Fruit fly (Drosophila melanogaster) whole organism, embryonic: ENCODE data around the gene rols.

Source experiments
- Antp ChIP-seq: fragments of 200-800 bp; sonication (Bioruptor generic); optimal IDR thresholded peaks from 3 replicates; lab custom pipeline; 2016; ENCODE audit warnings: missing biosample characterization, missing genetic modification characterization
- Bdp1 ChIP-seq: fragments of 200-800 bp; sonication (Bioruptor generic); optimal IDR thresholded peaks from 3 replicates; lab custom pipeline; 2016; ENCODE audit warnings: missing biosample characterization, missing genetic modification characterization
- Bteb2 ChIP-seq: fragments of 200-800 bp; sonication (Bioruptor generic); optimal IDR thresholded peaks from 2 replicates; lab custom pipeline; 2016; ENCODE audit warnings: missing biosample characterization, missing genetic modification characterization
- C15 ChIP-seq: fragments of 200-800 bp; sonication (Bioruptor generic); IDR thresholded peaks from 3 replicates; pipeline ENCODE4 v1.3.6; 2022; ENCODE audit warnings: missing biosample characterization, missing genetic modification characterization
- CG15479 ChIP-seq: fragments of 200-800 bp; sonication (Bioruptor generic); optimal IDR thresholded peaks from 3 replicates; lab custom pipeline; 2019; ENCODE audit warnings: missing biosample characterization, mild to moderate bottlenecking, missing genetic modification characterization, moderate library complexity
- CG15601 ChIP-seq: fragments of 200-800 bp; sonication (Bioruptor generic); optimal IDR thresholded peaks from 3 replicates; lab custom pipeline; 2019; ENCODE audit warnings: missing biosample characterization, mild to moderate bottlenecking, missing genetic modification characterization, moderate library complexity
- CG16863 ChIP-seq: fragments of 200-800 bp; sonication (Bioruptor generic); optimal IDR thresholded peaks from 3 replicates; lab custom pipeline; 2016; ENCODE audit warnings: missing biosample characterization, missing genetic modification characterization
- CG17385 ChIP-seq: fragments of 200-800 bp; sonication (Bioruptor generic); optimal IDR thresholded peaks from 3 replicates; lab custom pipeline; 2018; ENCODE audit warnings: missing biosample characterization, mild to moderate bottlenecking, missing genetic modification characterization
- CG17612 ChIP-seq: fragments of 200-800 bp; sonication (Bioruptor generic); IDR thresholded peaks from 2 replicates; pipeline ENCODE4 v1.3.6; 2022; ENCODE audit warnings: missing biosample characterization, missing genetic modification characterization
- CG18262 ChIP-seq: fragments of 200-800 bp; optimal IDR thresholded peaks from 3 replicates; lab custom pipeline; 2019; ENCODE audit warnings: missing biosample characterization, mild to moderate bottlenecking, missing genetic modification characterization, moderate library complexity
- CG30020 ChIP-seq: fragments of 200-800 bp; optimal IDR thresholded peaks from 2 replicates; lab custom pipeline; 2019; ENCODE audit warnings: missing biosample characterization, mild to moderate bottlenecking, missing genetic modification characterization, moderate library complexity
- CG34376 ChIP-seq: fragments of 200-800 bp; sonication (Bioruptor generic); optimal IDR thresholded peaks from 2 replicates; lab custom pipeline; 2018; ENCODE audit warnings: missing biosample characterization, mild to moderate bottlenecking, missing genetic modification characterization
- CHES-1-like ChIP-seq: fragments of 200-800 bp; sonication (Bioruptor generic); optimal IDR thresholded peaks from 2 replicates; lab custom pipeline; 2016; ENCODE audit warnings: missing biosample characterization, missing genetic modification characterization
- CTCF ChIP-seq: fragments of 200-800 bp; sonication (Bioruptor generic); optimal IDR thresholded peaks from 2 replicates; lab custom pipeline; 2017; ENCODE audit warnings: missing biosample characterization, mild to moderate bottlenecking, missing genetic modification characterization, moderate library complexity
- D ChIP-seq, 2 experiments: fragments of 200-800 bp in 1 of 2; fragments of >200 bp in 1 of 2; sonication (Bioruptor generic) in 1 of 2; optimal IDR thresholded peaks; 2 replicates in 1 of 2; 3 replicates in 1 of 2; lab custom pipeline; 2017; ENCODE audit warnings: mild to moderate bottlenecking in 1 of 2, missing biosample characterization in 1 of 2, missing genetic modification characterization in 1 of 2, missing genetic modification reagents in 1 of 2
- Dbx ChIP-seq: fragments of 200-800 bp; sonication (Bioruptor generic); IDR thresholded peaks from 3 replicates; pipeline ENCODE4 v1.3.6; 2022; ENCODE audit warnings: missing biosample characterization, missing genetic modification characterization
- Elba2 ChIP-seq: fragments of 200-800 bp; sonication (Bioruptor generic); optimal IDR thresholded peaks from 3 replicates; lab custom pipeline; 2016; ENCODE audit warnings: missing biosample characterization, missing genetic modification characterization
- GATAe ChIP-seq: fragments of 200-800 bp; sonication (Bioruptor generic); conservative IDR thresholded peaks from 2 replicates; pipeline ENCODE4 v1.3.6; 2022; ENCODE audit warnings: missing biosample characterization, missing genetic modification characterization
- Kr ChIP-seq: fragments of 200-800 bp; sonication (Bioruptor generic); optimal IDR thresholded peaks from 2 replicates; lab custom pipeline; 2017; ENCODE audit warnings: missing biosample characterization, mild to moderate bottlenecking, missing genetic modification characterization
- Mad ChIP-seq: fragments of 200-800 bp; sonication (Bioruptor generic); optimal IDR thresholded peaks from 2 replicates; lab custom pipeline; 2016; ENCODE audit warnings: missing biosample characterization, missing genetic modification characterization
- Max ChIP-seq: fragments of 200-800 bp; sonication (Bioruptor generic); optimal IDR thresholded peaks from 2 replicates; lab custom pipeline; 2016; ENCODE audit warnings: missing biosample characterization, mild to moderate bottlenecking, missing genetic modification characterization
- Meics ChIP-seq: fragments of 200-800 bp; sonication (Bioruptor generic); optimal IDR thresholded peaks from 2 replicates; lab custom pipeline; 2017; ENCODE audit warnings: missing biosample characterization, mild to moderate bottlenecking, missing genetic modification characterization
- Rfx ChIP-seq: fragments of 200-800 bp; sonication (Bioruptor generic); IDR thresholded peaks from 2 replicates; pipeline ENCODE4 v1.3.6; 2022; ENCODE audit warnings: missing biosample characterization, missing genetic modification characterization
- Sry-β ChIP-seq: fragments of 200-800 bp; sonication (Bioruptor generic); optimal IDR thresholded peaks from 2 replicates; lab custom pipeline; 2018; ENCODE audit warnings: missing biosample characterization, mild to moderate bottlenecking, missing genetic modification characterization, moderate library complexity
- Stat92E ChIP-seq, 3 experiments: fragments of >200 bp in 2 of 3; fragments of 200-800 bp in 1 of 3; sonication (Bioruptor generic) in 1 of 3; optimal IDR thresholded peaks; 2 replicates each; lab custom pipeline; 2017 to 2019; ENCODE audit warnings: missing biosample characterization in 3 of 3, missing genetic modification characterization in 3 of 3, mild to moderate bottlenecking in 1 of 3, moderate library complexity in 1 of 3
- abd-A ChIP-seq: fragments of 200-800 bp; sonication (Bioruptor generic); optimal IDR thresholded peaks from 3 replicates; lab custom pipeline; 2019; ENCODE audit warnings: missing biosample characterization, mild to moderate bottlenecking, missing genetic modification characterization, moderate library complexity
- ac ChIP-seq: fragments of 200-800 bp; sonication (Bioruptor generic); optimal IDR thresholded peaks from 3 replicates; lab custom pipeline; 2017; ENCODE audit warnings: missing biosample characterization, mild to moderate bottlenecking, missing genetic modification characterization
- amos ChIP-seq: fragments of 200-800 bp; sonication (Bioruptor generic); IDR thresholded peaks from 2 replicates; pipeline ENCODE4 v1.3.6; 2022; ENCODE audit warnings: missing biosample characterization, missing genetic modification characterization; ENCODE audit not compliant: partially characterized antibody
- ase ChIP-seq: fragments of 200-800 bp; sonication (Bioruptor generic); IDR thresholded peaks from 3 replicates; pipeline ENCODE4 v1.3.6; 2022; ENCODE audit warnings: missing biosample characterization, missing genetic modification characterization
- da ChIP-seq: fragments of 200-800 bp; sonication (Bioruptor generic); optimal IDR thresholded peaks from 2 replicates; lab custom pipeline; 2016; ENCODE audit warnings: missing biosample characterization, missing genetic modification characterization
- esg ChIP-seq: fragments of 200-800 bp; sonication (Bioruptor generic); conservative IDR thresholded peaks from 2 replicates; pipeline ENCODE4 v1.3.6; 2022; ENCODE audit warnings: missing biosample characterization, missing genetic modification characterization
- exex ChIP-seq: fragments of 200-800 bp; sonication (Bioruptor generic); optimal IDR thresholded peaks from 4 replicates; lab custom pipeline; 2018; ENCODE audit warnings: missing biosample characterization, mild to moderate bottlenecking, missing genetic modification characterization, moderate library complexity
- gem ChIP-seq: fragments of 200-800 bp; sonication (Bioruptor generic); optimal IDR thresholded peaks from 2 replicates; lab custom pipeline; 2019; ENCODE audit warnings: missing biosample characterization, mild to moderate bottlenecking, missing genetic modification characterization, moderate library complexity
- grau ChIP-seq: fragments of 200-800 bp; optimal IDR thresholded peaks from 3 replicates; lab custom pipeline; 2019; ENCODE audit warnings: missing biosample characterization, mild to moderate bottlenecking, missing genetic modification characterization, moderate library complexity
- gt ChIP-seq: fragments of 200-800 bp; sonication (Bioruptor generic); IDR thresholded peaks from 2 replicates; pipeline ENCODE4 v1.3.6; 2022; ENCODE audit warnings: missing biosample characterization, missing genetic modification characterization
- inv ChIP-seq: fragments of 200-800 bp; sonication (Bioruptor generic); IDR thresholded peaks from 2 replicates; pipeline ENCODE4 v1.3.6; 2022; ENCODE audit warnings: missing biosample characterization, missing genetic modification characterization; ENCODE audit not compliant: partially characterized antibody
- lmd ChIP-seq: fragments of 200-800 bp; sonication (Bioruptor generic); IDR thresholded peaks from 2 replicates; pipeline ENCODE4 v1.3.6; 2022; ENCODE audit warnings: missing biosample characterization, missing genetic modification characterization
- luna ChIP-seq: fragments of 200-800 bp; sonication (Bioruptor generic); optimal IDR thresholded peaks from 2 replicates; lab custom pipeline; 2016; ENCODE audit warnings: missing biosample characterization, missing genetic modification characterization
- nmo ChIP-seq: fragments of 200-800 bp; sonication (Bioruptor generic); optimal IDR thresholded peaks from 2 replicates; lab custom pipeline; 2018; ENCODE audit warnings: missing biosample characterization, mild to moderate bottlenecking, missing genetic modification characterization, moderate library complexity
- nom ChIP-seq: fragments of 200-800 bp; sonication (Bioruptor generic); optimal IDR thresholded peaks from 2 replicates; lab custom pipeline; 2017; ENCODE audit warnings: missing biosample characterization, missing genetic modification characterization, mild to moderate bottlenecking, moderate library complexity, missing genetic modification reagents
- peb ChIP-seq: fragments of 200-800 bp; sonication (Bioruptor generic); IDR thresholded peaks from 2 replicates; pipeline ENCODE4 v1.3.6; 2022; ENCODE audit warnings: missing biosample characterization, missing genetic modification characterization
- rib ChIP-seq: fragments of 200-800 bp; sonication (Bioruptor generic); IDR thresholded peaks from 2 replicates; pipeline ENCODE4 v1.3.6; 2022; ENCODE audit warnings: missing biosample characterization, missing genetic modification characterization
- sim ChIP-seq: fragments of 200-800 bp; sonication (Bioruptor generic); IDR thresholded peaks from 2 replicates; pipeline ENCODE4 v1.3.6; 2022; ENCODE audit warnings: missing biosample characterization, missing genetic modification characterization
- so ChIP-seq: fragments of 200-800 bp; sonication (Bioruptor generic); IDR thresholded peaks from 3 replicates; pipeline ENCODE4 v1.3.6; 2022; ENCODE audit warnings: missing biosample characterization, missing genetic modification characterization
- sqz ChIP-seq: fragments of 200-800 bp; sonication (Bioruptor generic); optimal IDR thresholded peaks from 3 replicates; lab custom pipeline; 2018; ENCODE audit warnings: missing biosample characterization, mild to moderate bottlenecking, missing genetic modification characterization
- ssp ChIP-seq: fragments of 200-800 bp; sonication (Bioruptor generic); IDR thresholded peaks from 2 replicates; pipeline ENCODE4 v1.3.6; 2022; ENCODE audit warnings: missing biosample characterization, missing genetic modification characterization
- sug ChIP-seq: fragments of 200-800 bp; optimal IDR thresholded peaks from 2 replicates; lab custom pipeline; 2019; ENCODE audit warnings: missing biosample characterization, mild to moderate bottlenecking, missing genetic modification characterization, moderate library complexity
- trh ChIP-seq: fragments of 200-800 bp; sonication (Bioruptor generic); optimal IDR thresholded peaks from 2 replicates; lab custom pipeline; 2016; ENCODE audit warnings: missing biosample characterization, missing genetic modification characterization
- vvl ChIP-seq: fragments of 200-800 bp; sonication (Bioruptor generic); IDR thresholded peaks from 2 replicates; pipeline ENCODE4 v1.3.6; 2022; ENCODE audit warnings: missing biosample characterization, missing genetic modification characterization

rols gene

DNA sequence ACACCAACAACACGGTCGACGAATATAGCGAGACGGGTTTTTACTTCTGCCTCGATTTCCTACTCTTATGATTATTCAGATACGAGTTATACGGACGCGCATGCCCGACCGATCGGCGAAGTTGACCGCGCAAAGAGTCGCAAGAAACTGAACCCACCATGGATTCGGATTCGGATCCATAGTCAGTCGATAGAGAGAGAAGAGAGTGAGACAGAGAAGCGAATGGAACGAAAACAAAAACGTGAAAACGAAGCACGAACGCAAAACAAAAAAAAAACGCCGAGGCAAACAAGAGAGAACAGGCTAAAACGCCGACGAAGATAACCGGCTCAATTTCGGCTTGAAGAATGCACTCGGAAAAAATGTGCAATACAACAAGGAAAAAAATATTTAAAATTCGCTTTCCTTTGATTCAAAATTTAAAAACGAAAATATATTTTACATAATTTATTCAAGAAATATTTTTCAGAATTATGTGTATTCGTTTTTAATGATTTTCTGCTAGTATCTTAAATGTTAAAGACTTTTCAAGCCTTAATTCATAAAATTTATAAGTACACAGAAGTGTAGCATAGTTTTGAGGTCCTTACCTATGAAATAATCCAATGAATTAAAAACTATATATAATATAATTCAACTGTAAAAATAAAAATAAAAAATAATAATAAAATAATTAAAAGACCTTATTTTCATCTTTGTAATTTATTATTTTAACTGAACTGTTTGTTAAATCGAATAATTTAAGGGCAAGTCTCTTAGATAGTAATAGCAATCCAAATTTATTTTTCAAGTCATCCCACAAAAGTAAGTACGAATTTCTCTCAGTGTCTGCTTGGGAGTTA, 17.2 kb upstream of the rols start, which contains the start of gene Sema5c (continued):
- peak; percentile 17 for TF ChIP-seq Sry-β (GFP tag; lab: Kevin White, UChicago)
- peak; percentile 66 for TF ChIP-seq CG17385
- peak; percentile 45 for TF ChIP-seq CG30020 (tag; lab: Kevin White, UChicago)
- TF ChIP-seq ac (GFP tag; lab: Kevin White, UChicago), result no peak
- TF ChIP-seq da, result no peak
- no peak for TF ChIP-seq Mad
- no peak for TF ChIP-seq Bdp1 (GFP tag; lab: Kevin White, UChicago)
- peak; percentile 82 for TF ChIP-seq Meics (GFP tag; lab: Kevin White, UChicago)
- no peak for TF ChIP-seq luna
- TF ChIP-seq Dbx (GFP tag; lab: Robert Waterston, UW), result 0 out of 3 replicates have a peak, but pooled peaks have one; percentile 20
- peak; percentile 40 for TF ChIP-seq lmd (GFP tag; lab: Robert Waterston, UW)
- TF ChIP-seq Max (GFP tag; lab: Kevin White, UChicago), result peak; percentile 18
- no peak; the same call in 1 of the 2 replicates for TF ChIP-seq rib (GFP tag; lab: Robert Waterston, UW)
- peak; percentile 95 for TF ChIP-seq CG18262 (tag; lab: Kevin White, UChicago)
- TF ChIP-seq amos, result no peak; the same call in 1 of the 2 replicates
- no peak for TF ChIP-seq Elba2 (GFP tag; lab: Kevin White, UChicago)
- no peak for TF ChIP-seq gt
- peak; percentile 76 for TF ChIP-seq vvl (GFP tag; lab: Robert Waterston, UW)
- no peak for TF ChIP-seq sim (GFP tag; lab: Robert Waterston, UW)
- peak; percentile 50; the same call in 1 of the 3 replicates for TF ChIP-seq ase (GFP tag; lab: Robert Waterston, UW)
- peak; percentile 57 for TF ChIP-seq trh (GFP tag; lab: Kevin White, UChicago)
- TF ChIP-seq abd-A, result peak; percentile 43
- TF ChIP-seq Stat92E (GFP tag; optimal IDR thresholded peaks at IDR 0.05; lab: Kevin White, UChicago), result peak in 1 of 3 experiments; percentile 10
- peak; percentile 79 for TF ChIP-seq grau (tag; lab: Kevin White, UChicago)
- TF ChIP-seq nom (GFP tag; lab: Kevin White, UChicago), result peak; percentile 48
- TF ChIP-seq CG15601 (tag; lab: Kevin White, UChicago), result peak; percentile 37
- TF ChIP-seq Kr, result no peak
- TF ChIP-seq CG16863 (GFP tag; lab: Kevin White, UChicago), result no peak
- TF ChIP-seq gem (tag; lab: Kevin White, UChicago), result peak; percentile 87
- TF ChIP-seq Rfx, result peak; percentile 70
- TF ChIP-seq peb (GFP tag; lab: Robert Waterston, UW), result no peak
- peak; percentile 66 for TF ChIP-seq CG34376 (GFP tag; lab: Kevin White, UChicago)
- no peak for TF ChIP-seq C15 (GFP tag; lab: Robert Waterston, UW)
- TF ChIP-seq ssp (GFP tag; lab: Robert Waterston, UW), result peak; percentile 64
- no peak for TF ChIP-seq CTCF (GFP tag; lab: Kevin White, UChicago)
- no peak for TF ChIP-seq D (optimal IDR thresholded peaks at IDR 0.05; lab: Kevin White, UChicago)
- peak; percentile 75 for TF ChIP-seq D (GFP tag; optimal IDR thresholded peaks at IDR 0.05; lab: Kevin White, UChicago)
- peak; percentile 63 for TF ChIP-seq sqz
- peak; percentile 31 for TF ChIP-seq sug (tag; lab: Kevin White, UChicago)
- no peak for TF ChIP-seq CG17612
- TF ChIP-seq Antp (GFP tag; lab: Kevin White, UChicago), result peak; percentile 17
- 0 out of 2 replicates have a peak, but pooled peaks have one; percentile 16 for TF ChIP-seq GATAe (GFP tag; lab: Robert Waterston, UW)
- TF ChIP-seq CG15479, result peak; percentile 83
- no peak for TF ChIP-seq Bteb2
- TF ChIP-seq exex, result peak; percentile 30
- peak; percentile 20 for TF ChIP-seq CHES-1-like
- TF ChIP-seq inv (GFP tag; lab: Robert Waterston, UW), result no peak
- TF ChIP-seq so (GFP tag; lab: Robert Waterston, UW), result peak; percentile 47; the same call in 2 of the 3 replicates
- peak; percentile 49 for TF ChIP-seq esg
- peak; percentile 88 for TF ChIP-seq nmo (GFP tag; lab: Kevin White, UChicago)
